Fruit fly (Drosophila melanogaster): ENCODE data around the gene ND-20L.

The ND-20L gene

DNA sequence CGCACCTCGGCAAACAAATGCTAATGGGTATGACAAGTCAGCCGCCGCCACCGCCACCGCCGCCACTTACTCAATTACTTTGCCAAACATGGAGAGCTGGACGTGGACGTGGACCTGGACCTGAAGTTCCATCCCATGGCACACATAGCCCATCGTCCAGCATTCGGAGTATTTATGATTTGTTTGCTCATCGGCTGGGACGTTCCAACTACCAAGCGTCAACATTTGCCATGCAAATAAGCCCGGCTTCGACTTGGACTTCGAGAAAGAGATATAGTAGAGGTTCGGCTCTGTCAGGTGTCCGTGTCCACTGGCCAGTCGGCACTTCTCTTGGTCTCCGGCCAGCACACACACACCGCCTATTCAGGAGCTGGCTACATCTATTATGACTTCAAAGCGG, 33.2 kb downstream of the ND-20L start (continued):
- TF ChIP-seq wek (GFP tag; optimal IDR thresholded peaks at IDR 0.05): no peak
- peak; percentile 4 for TF ChIP-seq CG17568 (GFP tag; optimal IDR thresholded peaks at IDR 0.05)
- no peak for TF ChIP-seq CG2129 (GFP tag; IDR thresholded peaks at IDR 0.05; ENCODE audit: partially characterized antibody)
- no peak for TF ChIP-seq HLHmδ (GFP tag; optimal IDR thresholded peaks at IDR 0.05)
- no peak for TF ChIP-seq CG5953 (GFP tag; IDR thresholded peaks at IDR 0.05)
- no peak for TF ChIP-seq CG10565 (GFP tag; optimal IDR thresholded peaks at IDR 0.05)
- TF ChIP-seq CG18011 (GFP tag; optimal IDR thresholded peaks at IDR 0.05): no peak
- TF ChIP-seq CG18619 (GFP tag; optimal IDR thresholded peaks at IDR 0.05): no peak
- no peak for TF ChIP-seq CG15514 (GFP tag; optimal IDR thresholded peaks at IDR 0.05)
- TF ChIP-seq Oli (tag; optimal IDR thresholded peaks at IDR 0.05): no peak
- TF ChIP-seq Meics (GFP tag; optimal IDR thresholded peaks at IDR 0.05): no peak
- TF ChIP-seq chn (GFP tag; optimal IDR thresholded peaks at IDR 0.05): no peak
- no peak for TF ChIP-seq CG31388 (GFP tag; optimal IDR thresholded peaks at IDR 0.05)
- TF ChIP-seq GATAe (GFP tag; conservative IDR thresholded peaks at IDR 0.05): no peak
- TF ChIP-seq da (GFP tag; optimal IDR thresholded peaks at IDR 0.05): no peak
- no peak for TF ChIP-seq Bteb2 (GFP tag; optimal IDR thresholded peaks at IDR 0.05)
- TF ChIP-seq ewg (GFP tag; optimal IDR thresholded peaks at IDR 0.05): no peak
- no peak for TF ChIP-seq CG15269 (tag; optimal IDR thresholded peaks at IDR 0.05)
- TF ChIP-seq ham (GFP tag; IDR thresholded peaks at IDR 0.05): no peak
- no peak for TF ChIP-seq CG7963 (GFP tag; IDR thresholded peaks at IDR 0.05; ENCODE audit: partially characterized antibody)
- TF ChIP-seq bbx (GFP tag; IDR thresholded peaks at IDR 0.05; ENCODE audit: partially characterized antibody): no peak
- TF ChIP-seq CoRest (tag; optimal IDR thresholded peaks at IDR 0.05): no peak
- TF ChIP-seq CG17328 (GFP tag; IDR thresholded peaks at IDR 0.05): no peak; the same call in 1 of the 2 replicates
- peak; percentile 49 for TF ChIP-seq zen (tag; optimal IDR thresholded peaks at IDR 0.05)
- TF ChIP-seq ase (GFP tag; IDR thresholded peaks at IDR 0.05): no peak
- no peak for TF ChIP-seq lov (optimal IDR thresholded peaks at IDR 0.05)
- no peak for TF ChIP-seq lov (GFP tag; IDR thresholded peaks at IDR 0.05)
- TF ChIP-seq Max (GFP tag; optimal IDR thresholded peaks at IDR 0.05): no peak
- no peak for TF ChIP-seq CTCF (GFP tag; optimal IDR thresholded peaks at IDR 0.05)
- TF ChIP-seq tna (GFP tag; IDR thresholded peaks at IDR 0.05; ENCODE audit: partially characterized antibody): no peak
- TF ChIP-seq CG4404 (GFP tag; IDR thresholded peaks at IDR 0.05): no peak
- no peak for TF ChIP-seq Fer2 (tag; optimal IDR thresholded peaks at IDR 0.05)
- no peak for TF ChIP-seq gce (GFP tag; IDR thresholded peaks at IDR 0.05)
- no peak for TF ChIP-seq Optix (GFP tag; IDR thresholded peaks at IDR 0.05)
- no peak for TF ChIP-seq btn (GFP tag; optimal IDR thresholded peaks at IDR 0.05)
- no peak for TF ChIP-seq psq (GFP tag; optimal IDR thresholded peaks at IDR 0.05)
- no peak for TF ChIP-seq Usf (GFP tag; optimal IDR thresholded peaks at IDR 0.05)
- no peak for TF ChIP-seq Mes4 (GFP tag; optimal IDR thresholded peaks at IDR 0.05)
- no peak for TF ChIP-seq CG8765 (GFP tag; IDR thresholded peaks at IDR 0.05)
- TF ChIP-seq Med (GFP tag): peak; percentile 88
- no peak for TF ChIP-seq CG18476 (GFP tag; optimal IDR thresholded peaks at IDR 0.05)
- TF ChIP-seq CG3847 (GFP tag; IDR thresholded peaks at IDR 0.05): no peak
- TF ChIP-seq Sin3A (optimal IDR thresholded peaks at IDR 0.05): no peak
- no peak for TF ChIP-seq Hsf (GFP tag; optimal IDR thresholded peaks at IDR 0.05)
- no peak for TF ChIP-seq D19B (GFP tag; optimal IDR thresholded peaks at IDR 0.05)
- no peak for TF ChIP-seq CG9817 (tag; optimal IDR thresholded peaks at IDR 0.05)
- no peak for TF ChIP-seq gro (GFP tag; optimal IDR thresholded peaks at IDR 0.05)
- TF ChIP-seq CG10462 (GFP tag; optimal IDR thresholded peaks at IDR 0.05): no peak
- no peak for TF ChIP-seq CG10267 (tag; optimal IDR thresholded peaks at IDR 0.05)
- TF ChIP-seq CG16779 (GFP tag; IDR thresholded peaks at IDR 0.05): no peak
- no peak for TF ChIP-seq D (optimal IDR thresholded peaks at IDR 0.05)
- peak; percentile 33 for TF ChIP-seq D (GFP tag; optimal IDR thresholded peaks at IDR 0.05)
- TF ChIP-seq salm (tag; optimal IDR thresholded peaks at IDR 0.05): no peak
